Worm (Caenorhabditis elegans): Measurements from ENCODE around the gene mig-2.
A peak's percentile ranks its signal among the peaks of the same experiment; 100 is the strongest.

The mig-2 gene

DNA sequence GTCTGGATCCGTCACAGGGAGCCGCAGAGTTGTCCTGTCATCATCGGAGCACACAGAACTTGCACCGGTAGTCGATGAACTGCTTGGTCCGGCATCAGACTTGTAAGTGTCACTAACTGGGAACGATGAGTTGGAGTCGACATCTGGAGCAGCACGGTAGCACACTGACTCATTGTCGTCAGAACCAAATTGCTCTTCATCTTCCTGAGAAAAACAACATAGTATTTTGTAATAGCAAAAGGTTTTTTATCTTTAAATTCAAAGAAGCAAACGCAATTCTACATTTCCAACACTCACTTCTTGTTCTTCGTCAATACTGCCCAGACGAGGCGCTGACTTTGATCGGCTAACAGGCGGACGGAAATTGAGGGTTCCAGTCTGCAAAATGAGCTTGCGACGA is 42.1 kb downstream of the mig-2 start:
- TF ChIP-seq unc-120 (tag; optimal IDR thresholded peaks at IDR 0.05; ENCODE audit: poor library complexity, severe bottlenecking) (no peak), nhr-12 (tag; optimal IDR thresholded peaks at IDR 0.05) (no peak), hlh-1 (tag; optimal IDR thresholded peaks at IDR 0.05) (no peak), ces-1 (GFP tag; optimal IDR thresholded peaks at IDR 0.05) (no peak), zip-8 (tag; optimal IDR thresholded peaks at IDR 0.05) (no peak), nhr-237 (tag; optimal IDR thresholded peaks at IDR 0.05) (no peak), unc-62 (GFP tag; optimal IDR thresholded peaks at IDR 0.05) (no peak), cnd-1 (tag; optimal IDR thresholded peaks at IDR 0.05) (no peak)

DNA sequence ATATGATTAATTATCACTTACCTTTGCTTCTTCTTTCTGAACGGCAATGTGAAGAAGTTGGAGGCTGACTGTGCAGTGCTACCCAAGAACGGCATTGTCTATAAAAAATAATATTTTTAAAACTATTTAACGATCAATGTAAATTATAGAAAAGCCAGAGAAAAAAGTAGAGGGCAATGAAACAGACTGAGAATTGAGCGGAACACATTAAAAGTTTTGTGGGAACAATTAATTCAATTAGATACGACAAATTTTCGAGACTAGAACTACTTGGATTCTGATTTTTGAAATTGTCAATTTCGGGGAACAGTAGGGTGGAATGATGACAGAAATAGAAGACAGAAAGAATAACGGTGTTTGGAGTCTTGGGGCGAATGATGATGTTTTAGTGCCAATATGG is 43.2 kb downstream of the mig-2 start, which contains the start of gene F52D10.2:
TSS of gene F52D10.2 (minus strand) at position 101 of the 400 bp plus-strand sequence.
- no peak for TF ChIP-seq bed-3 (GFP tag; optimal IDR thresholded peaks at IDR 0.05)

DNA sequence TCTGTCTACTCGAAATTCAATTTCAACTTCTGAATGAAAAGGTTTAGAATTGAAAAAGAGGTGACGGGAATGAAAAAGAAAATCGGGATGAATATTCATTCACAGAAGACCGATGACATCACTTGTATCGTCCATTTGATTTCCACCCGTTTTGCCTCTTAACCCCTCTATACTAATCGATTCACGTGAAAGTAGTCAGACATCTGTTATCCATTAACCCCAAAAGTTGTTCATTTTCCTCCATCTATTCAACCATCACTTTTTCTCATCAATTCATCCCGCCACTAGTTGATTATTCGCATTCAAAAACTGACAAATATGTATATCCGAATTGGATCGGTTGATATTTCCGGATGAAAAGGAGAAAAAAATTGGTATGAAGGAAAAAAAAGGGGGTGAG is 44.1 kb downstream of the mig-2 start:
- TF ChIP-seq ceh-39 (tag; optimal IDR thresholded peaks at IDR 0.05) (no peak), M03D4.4 (tag; optimal IDR thresholded peaks at IDR 0.05) (no peak), flh-1 (GFP tag; optimal IDR thresholded peaks at IDR 0.05) (no peak), hlh-1 (tag; optimal IDR thresholded peaks at IDR 0.05) (no peak), sem-2 (GFP tag; optimal IDR thresholded peaks at IDR 0.05) (no peak), nhr-76 (tag; optimal IDR thresholded peaks at IDR 0.05) (no peak), nhr-12 (tag; optimal IDR thresholded peaks at IDR 0.05) (no peak), ceh-83 (GFP tag; optimal IDR thresholded peaks at IDR 0.05) (no peak), ceh-43 (GFP tag; optimal IDR thresholded peaks at IDR 0.05) (no peak), nhr-2 (tag; optimal IDR thresholded peaks at IDR 0.05) (no peak), drap-1 (GFP tag; optimal IDR thresholded peaks at IDR 0.05) (no peak)

DNA sequence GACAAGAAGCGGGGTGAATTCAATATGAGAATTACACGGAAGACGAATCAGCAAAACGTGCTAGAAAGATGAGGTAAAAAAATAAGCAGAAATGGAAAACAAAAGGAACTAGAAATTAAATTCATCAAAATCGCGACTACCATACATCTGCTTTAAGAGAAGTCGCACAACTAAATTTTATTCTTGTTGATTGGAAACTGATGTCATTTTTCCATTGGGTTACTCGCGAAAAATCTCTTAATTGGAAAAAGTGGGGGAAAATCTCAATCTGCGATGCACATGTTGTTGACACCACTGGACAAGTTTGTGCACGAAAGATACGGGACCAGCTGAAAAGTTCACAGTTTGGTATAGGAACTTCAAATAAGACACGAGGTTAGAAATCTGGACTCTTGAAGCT is 48.5 kb downstream of the mig-2 start:
- TF ChIP-seq ces-1 (GFP tag; optimal IDR thresholded peaks at IDR 0.05): no peak
- TF ChIP-seq unc-120 (tag; optimal IDR thresholded peaks at IDR 0.05; ENCODE audit: poor library complexity, severe bottlenecking): no peak
- no peak for TF ChIP-seq flh-1 (GFP tag; optimal IDR thresholded peaks at IDR 0.05)
- no peak for TF ChIP-seq lin-13 (tag; optimal IDR thresholded peaks at IDR 0.05)
- TF ChIP-seq zip-8 (tag; optimal IDR thresholded peaks at IDR 0.05): no peak
- no peak for TF ChIP-seq ceh-43 (GFP tag; optimal IDR thresholded peaks at IDR 0.05)
- no peak for TF ChIP-seq hlh-1 (tag; optimal IDR thresholded peaks at IDR 0.05)
- TF ChIP-seq unc-62 (GFP tag; optimal IDR thresholded peaks at IDR 0.05): no peak
- no peak for TF ChIP-seq sem-2 (GFP tag; optimal IDR thresholded peaks at IDR 0.05)
- TF ChIP-seq mep-1 (tag; optimal IDR thresholded peaks at IDR 0.05): no peak
- TF ChIP-seq ceh-83 (GFP tag; optimal IDR thresholded peaks at IDR 0.05): no peak

DNA sequence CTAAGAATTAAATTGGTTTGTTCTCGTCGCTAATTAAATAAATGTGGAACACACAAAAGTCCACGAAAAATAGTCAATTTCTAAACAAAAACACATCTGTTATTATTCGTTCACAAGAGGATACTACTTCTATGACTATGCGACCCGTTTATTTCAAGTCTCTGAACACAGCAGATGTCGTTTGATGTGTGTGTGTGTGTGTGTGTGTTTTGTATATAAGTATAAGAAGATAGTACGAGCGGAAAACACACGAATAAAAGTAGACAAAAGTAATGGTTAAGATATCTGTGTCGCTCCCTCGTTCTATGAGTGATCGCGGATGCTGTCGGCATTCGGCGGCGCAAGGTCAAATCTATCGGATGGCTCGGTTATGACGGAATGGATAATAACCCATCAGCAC is 50.4 kb downstream of the mig-2 start:
- TF ChIP-seq ces-1 (GFP tag; optimal IDR thresholded peaks at IDR 0.05) (peak; percentile 24), mep-1 (tag; optimal IDR thresholded peaks at IDR 0.05) (no peak), zip-8 (tag; optimal IDR thresholded peaks at IDR 0.05) (no peak)
